Worm (Caenorhabditis elegans): ENCODE data around the gene sri-63.

Gene sri-63

DNA sequence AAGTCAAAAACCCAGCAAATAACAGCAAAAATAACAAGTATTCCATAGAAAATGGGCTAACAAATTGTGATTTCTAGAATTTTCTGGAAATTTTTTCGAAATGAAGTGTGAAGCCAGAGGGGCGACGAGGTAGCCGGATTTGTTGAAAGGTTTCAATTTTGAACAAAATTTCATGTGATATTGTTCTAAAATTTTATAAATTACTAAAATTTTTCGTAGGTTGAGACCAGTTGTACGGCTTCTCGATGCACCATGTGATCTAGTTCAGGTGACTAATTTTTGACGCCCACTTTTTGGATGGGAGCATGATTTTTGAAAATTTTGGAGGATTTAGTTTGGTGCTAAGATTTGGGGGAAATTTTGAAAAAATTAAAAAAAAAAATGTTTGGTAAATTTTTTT, 27.9 kb upstream of the sri-63 start, which contains the start of gene gcy-19:
Gene gcy-19 (minus strand): TSS at position 101 of the 400 bp plus-strand sequence.
- TF ChIP-seq pha-4 (tag; optimal IDR thresholded peaks at IDR 0.05) = no peak
- no peak for TF ChIP-seq blmp-1 (tag; optimal IDR thresholded peaks at IDR 0.05)
- TF ChIP-seq ham-2 (GFP tag; optimal IDR thresholded peaks at IDR 0.05) = no peak
- no peak for TF ChIP-seq lin-32 (GFP tag; optimal IDR thresholded peaks at IDR 0.05)
- no peak for TF ChIP-seq flh-1 (GFP tag; optimal IDR thresholded peaks at IDR 0.05)
- no peak for TF ChIP-seq unc-120 (tag; optimal IDR thresholded peaks at IDR 0.05; ENCODE audit: poor library complexity, severe bottlenecking)
- no peak for TF ChIP-seq M03D4.4 (tag; optimal IDR thresholded peaks at IDR 0.05)
- TF ChIP-seq sem-2 (GFP tag; optimal IDR thresholded peaks at IDR 0.05) = no peak
- no peak for TF ChIP-seq nhr-28 (tag; optimal IDR thresholded peaks at IDR 0.05)
- no peak for TF ChIP-seq unc-62 (GFP tag; optimal IDR thresholded peaks at IDR 0.05)
- TF ChIP-seq drap-1 (GFP tag; optimal IDR thresholded peaks at IDR 0.05) = no peak
- TF ChIP-seq elt-3 (tag; optimal IDR thresholded peaks at IDR 0.05) = no peak
- no peak for TF ChIP-seq tbx-8 (GFP tag; optimal IDR thresholded peaks at IDR 0.05)
- no peak for TF ChIP-seq unc-39 (tag; optimal IDR thresholded peaks at IDR 0.05)
- no peak for TF ChIP-seq mab-5 (tag; optimal IDR thresholded peaks at IDR 0.05)
- no peak for TF ChIP-seq cnd-1 (tag; optimal IDR thresholded peaks at IDR 0.05)

DNA sequence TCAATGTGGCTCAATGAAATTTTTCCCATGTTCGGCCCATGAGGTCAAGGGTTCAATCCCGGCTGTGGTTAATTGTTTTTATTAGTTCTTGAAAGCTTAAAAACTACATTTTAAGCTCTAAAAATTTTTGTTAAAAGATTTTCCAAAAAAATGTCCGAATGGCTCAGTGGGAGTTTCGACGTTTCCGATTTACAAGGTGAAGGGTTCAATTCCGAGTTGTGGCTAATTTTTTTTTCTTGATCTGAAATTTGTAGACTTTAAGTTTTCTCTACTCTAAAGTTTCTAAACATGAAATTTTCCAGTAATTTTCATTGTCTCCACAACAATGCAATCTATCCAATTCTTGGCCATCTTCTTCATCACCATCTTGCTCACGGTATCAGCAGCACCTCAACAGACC, 24.7 kb upstream of the sri-63 start, which contains the start of gene F02E11.2:
Gene F02E11.2 (plus strand): TSS at position 301 of the 400 bp plus-strand sequence.
- TF ChIP-seq mep-1 (tag; optimal IDR thresholded peaks at IDR 0.05) = no peak
- TF ChIP-seq cnd-1 (tag; optimal IDR thresholded peaks at IDR 0.05) = no peak
- TF ChIP-seq lin-32 (GFP tag; optimal IDR thresholded peaks at IDR 0.05) = no peak
- TF ChIP-seq mls-2 (tag; optimal IDR thresholded peaks at IDR 0.05) = no peak
- no peak for TF ChIP-seq ceh-43 (GFP tag; optimal IDR thresholded peaks at IDR 0.05)
- no peak for TF ChIP-seq nhr-237 (tag; optimal IDR thresholded peaks at IDR 0.05)
- no peak for TF ChIP-seq lsy-2 (tag; optimal IDR thresholded peaks at IDR 0.05)
- TF ChIP-seq nhr-2 (tag; optimal IDR thresholded peaks at IDR 0.05) = no peak
- TF ChIP-seq blmp-1 (tag; optimal IDR thresholded peaks at IDR 0.05) = no peak
- no peak for TF ChIP-seq pha-4 (tag; optimal IDR thresholded peaks at IDR 0.05)

ce11 chrII:3264704-3265103, 22.5 kb upstream of the sri-63 start:
- TF ChIP-seq mep-1 (tag; optimal IDR thresholded peaks at IDR 0.05) = no peak
- no peak for TF ChIP-seq nhr-237 (tag; optimal IDR thresholded peaks at IDR 0.05)
- TF ChIP-seq elt-3 (tag; optimal IDR thresholded peaks at IDR 0.05) = no peak
- no peak for TF ChIP-seq snpc-4 (tag; optimal IDR thresholded peaks at IDR 0.05)
- TF ChIP-seq blmp-1 (tag; optimal IDR thresholded peaks at IDR 0.05) = no peak
- no peak for TF ChIP-seq ceh-83 (GFP tag; optimal IDR thresholded peaks at IDR 0.05)
- no peak for TF ChIP-seq pha-4 (tag; optimal IDR thresholded peaks at IDR 0.05)
- TF ChIP-seq elt-1 (tag; optimal IDR thresholded peaks at IDR 0.05; ENCODE audit: borderline replicate concordance, insufficient read depth) = no peak
- no peak for TF ChIP-seq sptf-1 (tag; optimal IDR thresholded peaks at IDR 0.05)
- TF ChIP-seq ces-1 (GFP tag; optimal IDR thresholded peaks at IDR 0.05) = no peak
- TF ChIP-seq M03D4.4 (tag; optimal IDR thresholded peaks at IDR 0.05) = no peak
- no peak for TF ChIP-seq lin-32 (GFP tag; optimal IDR thresholded peaks at IDR 0.05)
- TF ChIP-seq zip-8 (tag; optimal IDR thresholded peaks at IDR 0.05) = no peak
- no peak for TF ChIP-seq nhr-76 (tag; optimal IDR thresholded peaks at IDR 0.05)
- TF ChIP-seq hlh-1 (tag; optimal IDR thresholded peaks at IDR 0.05) = no peak
- no peak for TF ChIP-seq unc-39 (tag; optimal IDR thresholded peaks at IDR 0.05)
- no peak for TF ChIP-seq sem-2 (GFP tag; optimal IDR thresholded peaks at IDR 0.05)
- no peak for TF ChIP-seq cnd-1 (tag; optimal IDR thresholded peaks at IDR 0.05)
- TF ChIP-seq tbx-8 (GFP tag; optimal IDR thresholded peaks at IDR 0.05) = no peak

DNA sequence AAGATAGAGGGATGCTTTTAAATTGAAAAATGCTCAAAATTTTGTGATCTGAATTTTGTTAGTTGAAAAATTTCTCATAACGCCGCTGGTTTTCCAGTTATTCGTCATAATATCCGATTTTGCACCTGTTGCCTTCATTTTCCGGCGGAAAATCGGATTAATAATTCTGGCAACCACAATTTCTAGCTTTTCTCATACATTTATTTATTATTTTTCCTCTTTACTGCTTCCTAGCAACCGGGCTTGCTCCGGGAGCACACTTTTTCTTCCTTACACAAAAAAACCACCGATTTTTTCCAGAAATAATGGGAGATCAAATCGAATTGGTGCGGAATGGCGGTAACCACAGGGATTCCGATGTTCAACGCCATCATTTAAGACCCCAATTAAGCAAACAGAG, 19.8 kb upstream of the sri-63 start, which contains the start of gene F02E11.7:
Gene F02E11.7 (plus strand): TSS at position 301 of the 400 bp plus-strand sequence.
- TF ChIP-seq pha-4 (tag; optimal IDR thresholded peaks at IDR 0.05) (no peak), hlh-1 (tag; optimal IDR thresholded peaks at IDR 0.05) (no peak), nhr-76 (tag; optimal IDR thresholded peaks at IDR 0.05) (no peak), unc-62 (GFP tag; optimal IDR thresholded peaks at IDR 0.05) (no peak), zip-8 (tag; optimal IDR thresholded peaks at IDR 0.05) (no peak), tbx-8 (GFP tag; optimal IDR thresholded peaks at IDR 0.05) (no peak), elt-3 (tag; optimal IDR thresholded peaks at IDR 0.05) (no peak), blmp-1 (tag; optimal IDR thresholded peaks at IDR 0.05) (no peak), nhr-12 (tag; optimal IDR thresholded peaks at IDR 0.05) (no peak), ceh-43 (GFP tag; optimal IDR thresholded peaks at IDR 0.05) (no peak), M03D4.4 (tag; optimal IDR thresholded peaks at IDR 0.05) (no peak), bed-3 (GFP tag; optimal IDR thresholded peaks at IDR 0.05) (no peak), lsy-2 (tag; optimal IDR thresholded peaks at IDR 0.05) (no peak), unc-120 (tag; optimal IDR thresholded peaks at IDR 0.05; ENCODE audit: poor library complexity, severe bottlenecking) (no peak), elt-1 (tag; optimal IDR thresholded peaks at IDR 0.05; ENCODE audit: borderline replicate concordance, insufficient read depth) (no peak), sem-2 (GFP tag; optimal IDR thresholded peaks at IDR 0.05) (no peak), mls-2 (tag; optimal IDR thresholded peaks at IDR 0.05) (no peak)
